Worm (Caenorhabditis elegans) whole organism, late embryonic: Measurements from ENCODE around the gene clec-10.

Experiments
- T23F11.4 ChIP-seq: fragments of 200-800 bp; sonication (Bioruptor generic); optimal IDR thresholded peaks from 2 replicates; lab custom pipeline; 2018; ENCODE audit warnings: mild to moderate bottlenecking, missing genetic modification characterization, missing compliant biosample characterization
- dve-1 ChIP-seq: sonication (generic microtip); optimal IDR thresholded peaks from 2 replicates; lab custom pipeline; 2017; ENCODE audit warnings: antibody characterized with exemption, mild to moderate bottlenecking, missing genetic modification characterization, missing compliant biosample characterization

DNA sequence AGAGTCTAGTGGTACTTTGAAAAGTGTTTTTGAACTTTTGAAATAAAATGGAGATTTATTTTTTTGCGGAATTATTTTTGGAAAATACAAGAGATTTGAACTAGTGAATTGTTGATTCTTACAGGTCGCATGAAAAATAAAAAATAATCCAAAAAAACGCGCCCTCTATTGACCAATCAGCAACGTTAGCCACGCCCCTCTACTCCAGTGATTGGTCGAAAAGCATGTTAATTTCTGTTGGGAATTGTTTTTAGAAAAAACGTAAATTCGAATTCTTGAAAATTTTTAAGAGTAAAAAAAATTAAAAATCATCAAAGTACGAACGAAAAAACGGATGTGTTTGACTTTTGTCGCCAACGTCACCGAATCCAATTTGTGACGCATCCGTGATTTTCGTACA is 32.1 kb upstream of the clec-10 start:
- no peak for TF ChIP-seq T23F11.4 (GFP tag; lab: Kevin White, UChicago)
- TF ChIP-seq dve-1 (tag; lab: Kevin White, UChicago), result no peak
